Fruit fly (Drosophila melanogaster) whole organism, embryonic: Measurements from ENCODE around the gene sage.

ENCODE experiments used
- CG10979 ChIP-seq: fragments of 200-800 bp; sonication (Bioruptor generic); optimal IDR thresholded peaks from 2 replicates; lab custom pipeline; 2018; ENCODE audit warnings: missing biosample characterization, mild to moderate bottlenecking, missing genetic modification characterization, moderate library complexity
- CG11085 ChIP-seq: fragments of 200-800 bp; sonication (Bioruptor generic); IDR thresholded peaks from 2 replicates; pipeline ENCODE4 v1.3.6; 2022; ENCODE audit warnings: missing biosample characterization, missing genetic modification characterization
- CG12236 ChIP-seq: fragments of 200-800 bp; sonication (Bioruptor generic); optimal IDR thresholded peaks from 2 replicates; lab custom pipeline; 2016; ENCODE audit warnings: missing biosample characterization, missing genetic modification characterization
- CG12299 ChIP-seq: fragments of 200-800 bp; sonication (Bioruptor generic); optimal IDR thresholded peaks from 2 replicates; lab custom pipeline; 2018; ENCODE audit warnings: missing biosample characterization, mild to moderate bottlenecking, missing genetic modification characterization
- CG1233 ChIP-seq: fragments of 200-800 bp; sonication (Bioruptor generic); optimal IDR thresholded peaks from 4 replicates; lab custom pipeline; 2018; ENCODE audit warnings: missing biosample characterization, mild to moderate bottlenecking, missing genetic modification characterization
- CG13894 ChIP-seq: fragments of 200-800 bp; sonication (Bioruptor generic); optimal IDR thresholded peaks from 3 replicates; lab custom pipeline; 2018; ENCODE audit warnings: missing biosample characterization, mild to moderate bottlenecking, missing genetic modification characterization, moderate library complexity
- CG18619 ChIP-seq: fragments of 200-800 bp; sonication (Bioruptor generic); optimal IDR thresholded peaks from 3 replicates; lab custom pipeline; 2017; ENCODE audit warnings: missing biosample characterization, mild to moderate bottlenecking, missing genetic modification characterization
- CG32532 ChIP-seq: fragments of 200-800 bp; sonication (Bioruptor generic); IDR thresholded peaks from 2 replicates; pipeline ENCODE4 v1.3.6; 2022; ENCODE audit warnings: missing biosample characterization, missing genetic modification characterization
- CG33557 ChIP-seq: fragments of 200-800 bp; sonication (Bioruptor generic); optimal IDR thresholded peaks from 2 replicates; lab custom pipeline; 2019; ENCODE audit warnings: missing biosample characterization, mild to moderate bottlenecking, missing genetic modification characterization, moderate library complexity
- CG34376 ChIP-seq: fragments of 200-800 bp; sonication (Bioruptor generic); optimal IDR thresholded peaks from 2 replicates; lab custom pipeline; 2018; ENCODE audit warnings: missing biosample characterization, mild to moderate bottlenecking, missing genetic modification characterization
- CG3847 ChIP-seq: fragments of 200-800 bp; sonication (Bioruptor generic); IDR thresholded peaks from 2 replicates; pipeline ENCODE4 v1.3.6; 2022; ENCODE audit warnings: missing biosample characterization, missing genetic modification characterization
- CG3995 ChIP-seq: fragments of 200-800 bp; sonication (Bioruptor generic); optimal IDR thresholded peaks from 3 replicates; lab custom pipeline; 2016; ENCODE audit warnings: missing biosample characterization, missing genetic modification characterization
- CG6854 ChIP-seq: fragments of 200-800 bp; sonication (Bioruptor generic); optimal IDR thresholded peaks from 3 replicates; lab custom pipeline; 2017; ENCODE audit warnings: missing biosample characterization, mild to moderate bottlenecking, missing genetic modification characterization
- CG7963 ChIP-seq: fragments of 200-800 bp; sonication (Bioruptor generic); IDR thresholded peaks from 3 replicates; pipeline ENCODE4 v1.3.6; 2022; ENCODE audit warnings: missing biosample characterization, missing genetic modification characterization; ENCODE audit not compliant: partially characterized antibody
- CG8765 ChIP-seq: fragments of 200-800 bp; sonication (Bioruptor generic); IDR thresholded peaks from 2 replicates; pipeline ENCODE4 v1.3.6; 2022; ENCODE audit warnings: missing biosample characterization, missing genetic modification characterization
- CG9797 ChIP-seq: fragments of 200-800 bp; sonication (Bioruptor generic); optimal IDR thresholded peaks from 3 replicates; lab custom pipeline; 2018; ENCODE audit warnings: missing biosample characterization, mild to moderate bottlenecking, missing genetic modification characterization
- CrebB ChIP-seq: fragments of 200-800 bp; sonication (Bioruptor generic); optimal IDR thresholded peaks from 3 replicates; lab custom pipeline; 2018; ENCODE audit warnings: missing biosample characterization, mild to moderate bottlenecking, missing genetic modification characterization
- D ChIP-seq, 2 experiments: fragments of 200-800 bp in 1 of 2; fragments of >200 bp in 1 of 2; sonication (Bioruptor generic) in 1 of 2; optimal IDR thresholded peaks; 2 replicates in 1 of 2; 3 replicates in 1 of 2; lab custom pipeline; 2017; ENCODE audit warnings: mild to moderate bottlenecking in 1 of 2, missing biosample characterization in 1 of 2, missing genetic modification characterization in 1 of 2, missing genetic modification reagents in 1 of 2
- Dfd ChIP-seq, 2 experiments: fragments of >200 bp; optimal IDR thresholded peaks; 2 replicates each; lab custom pipeline; 2017; ENCODE audit warnings: missing biosample characterization in 2 of 2, missing genetic modification characterization in 2 of 2
- Dll ChIP-seq: fragments of 200-800 bp; sonication (Bioruptor generic); IDR thresholded peaks from 4 replicates; pipeline ENCODE4 v1.3.6; 2022; ENCODE audit warnings: missing biosample characterization, missing genetic modification characterization; ENCODE audit not compliant: partially characterized antibody
- Fer2 ChIP-seq: fragments of 200-800 bp; sonication (Bioruptor generic); optimal IDR thresholded peaks from 2 replicates; lab custom pipeline; 2018; ENCODE audit warnings: missing biosample characterization, mild to moderate bottlenecking, missing genetic modification characterization, moderate library complexity
- H2.0 ChIP-seq: fragments of 200-800 bp; sonication (Bioruptor generic); IDR thresholded peaks from 2 replicates; pipeline ENCODE4 v1.3.6; 2022; ENCODE audit warnings: missing biosample characterization, missing genetic modification characterization
- MBD-R2 ChIP-seq: fragments of 200-800 bp; sonication (Bioruptor generic); IDR thresholded peaks from 2 replicates; pipeline ENCODE4 v1.3.6; 2022; ENCODE audit warnings: missing biosample characterization, missing genetic modification characterization
- MTF-1 ChIP-seq: fragments of 200-800 bp; sonication (Bioruptor generic); optimal IDR thresholded peaks from 2 replicates; lab custom pipeline; 2018; ENCODE audit warnings: missing biosample characterization, mild to moderate bottlenecking, missing genetic modification characterization, borderline replicate concordance
- Meics ChIP-seq: fragments of 200-800 bp; sonication (Bioruptor generic); optimal IDR thresholded peaks from 2 replicates; lab custom pipeline; 2017; ENCODE audit warnings: missing biosample characterization, mild to moderate bottlenecking, missing genetic modification characterization
- Oaz ChIP-seq: fragments of 200-800 bp; sonication (Bioruptor generic); IDR thresholded peaks from 2 replicates; pipeline ENCODE4 v1.3.6; 2022; ENCODE audit warnings: missing biosample characterization, missing genetic modification characterization
- Sin3A ChIP-seq: fragments of >200 bp; optimal IDR thresholded peaks from 2 replicates; lab custom pipeline; 2018
- Vsx1 ChIP-seq: fragments of 200-800 bp; sonication (Bioruptor generic); optimal IDR thresholded peaks from 2 replicates; lab custom pipeline; 2017; ENCODE audit warnings: missing biosample characterization, mild to moderate bottlenecking, missing genetic modification characterization, missing genetic modification reagents
- Xbp1 ChIP-seq: fragments of 200-800 bp; sonication (Bioruptor generic); optimal IDR thresholded peaks from 3 replicates; lab custom pipeline; 2016; ENCODE audit warnings: missing biosample characterization, mild to moderate bottlenecking, missing genetic modification characterization
- aop ChIP-seq: fragments of 200-800 bp; sonication (Bioruptor generic); IDR thresholded peaks from 2 replicates; pipeline ENCODE4 v1.3.6; 2022; ENCODE audit warnings: missing biosample characterization, missing genetic modification characterization
- ato ChIP-seq: fragments of 200-800 bp; sonication (Bioruptor generic); IDR thresholded peaks from 2 replicates; pipeline ENCODE4 v1.3.6; 2022; ENCODE audit warnings: missing biosample characterization, missing genetic modification characterization; ENCODE audit not compliant: partially characterized antibody
- br ChIP-seq: fragments of >200 bp; optimal IDR thresholded peaks from 2 replicates; lab custom pipeline; 2017
- cad ChIP-seq: fragments of >200 bp; optimal IDR thresholded peaks from 2 replicates; lab custom pipeline; 2017; ENCODE audit warnings: missing biosample characterization, missing genetic modification characterization
- cg ChIP-seq: fragments of 200-800 bp; sonication (Bioruptor generic); optimal IDR thresholded peaks from 3 replicates; lab custom pipeline; 2019; ENCODE audit warnings: missing biosample characterization, mild to moderate bottlenecking, missing genetic modification characterization, moderate library complexity
- cwo ChIP-seq: fragments of 200-800 bp; sonication (Bioruptor generic); optimal IDR thresholded peaks from 3 replicates; lab custom pipeline; 2017; ENCODE audit warnings: missing biosample characterization, missing genetic modification characterization, mild to moderate bottlenecking, moderate library complexity, missing genetic modification reagents
- eve ChIP-seq, 2 experiments: fragments of >200 bp; optimal IDR thresholded peaks; 2 replicates each; lab custom pipeline; 2017; ENCODE audit warnings: missing biosample characterization in 2 of 2, missing genetic modification characterization in 2 of 2
- gfzf ChIP-seq: fragments of 200-800 bp; sonication (Bioruptor generic); optimal IDR thresholded peaks from 2 replicates; lab custom pipeline; 2016; ENCODE audit warnings: missing biosample characterization, mild to moderate bottlenecking, missing genetic modification characterization, moderate library complexity
- gro ChIP-seq: fragments of 200-800 bp; sonication (Bioruptor generic); optimal IDR thresholded peaks from 2 replicates; lab custom pipeline; 2016; ENCODE audit warnings: missing biosample characterization, missing genetic modification characterization
- gt ChIP-seq: fragments of 200-800 bp; sonication (Bioruptor generic); IDR thresholded peaks from 2 replicates; pipeline ENCODE4 v1.3.6; 2022; ENCODE audit warnings: missing biosample characterization, missing genetic modification characterization
- h ChIP-seq: fragments of >200 bp; optimal IDR thresholded peaks from 2 replicates; lab custom pipeline; 2017
- lbe ChIP-seq: fragments of 200-800 bp; sonication (Bioruptor generic); optimal IDR thresholded peaks from 2 replicates; lab custom pipeline; 2016; ENCODE audit warnings: missing biosample characterization, mild to moderate bottlenecking, missing genetic modification characterization
- row ChIP-seq: fragments of 200-800 bp; sonication (Bioruptor generic); IDR thresholded peaks from 3 replicates; pipeline ENCODE4 v1.3.6; 2022; ENCODE audit warnings: missing biosample characterization, missing genetic modification characterization
- scrt ChIP-seq: fragments of 200-800 bp; sonication (Bioruptor generic); optimal IDR thresholded peaks from 2 replicates; lab custom pipeline; 2018; ENCODE audit warnings: missing biosample characterization, mild to moderate bottlenecking, missing genetic modification characterization, moderate library complexity
- sqz ChIP-seq: fragments of 200-800 bp; sonication (Bioruptor generic); optimal IDR thresholded peaks from 3 replicates; lab custom pipeline; 2018; ENCODE audit warnings: missing biosample characterization, mild to moderate bottlenecking, missing genetic modification characterization
- unc-4 ChIP-seq: fragments of 200-800 bp; sonication (Bioruptor generic); IDR thresholded peaks from 2 replicates; pipeline ENCODE4 v1.3.6; 2022; ENCODE audit warnings: missing biosample characterization, missing genetic modification characterization; ENCODE audit not compliant: partially characterized antibody
- unpg ChIP-seq: fragments of 200-800 bp; sonication (Bioruptor generic); optimal IDR thresholded peaks from 3 replicates; lab custom pipeline; 2018; ENCODE audit warnings: missing biosample characterization, mild to moderate bottlenecking, missing genetic modification characterization, moderate library complexity
- z ChIP-seq: fragments of 200-800 bp; sonication (Bioruptor generic); IDR thresholded peaks from 3 replicates; pipeline ENCODE4 v1.3.6; 2022; ENCODE audit warnings: missing biosample characterization, missing genetic modification characterization

sage gene

DNA sequence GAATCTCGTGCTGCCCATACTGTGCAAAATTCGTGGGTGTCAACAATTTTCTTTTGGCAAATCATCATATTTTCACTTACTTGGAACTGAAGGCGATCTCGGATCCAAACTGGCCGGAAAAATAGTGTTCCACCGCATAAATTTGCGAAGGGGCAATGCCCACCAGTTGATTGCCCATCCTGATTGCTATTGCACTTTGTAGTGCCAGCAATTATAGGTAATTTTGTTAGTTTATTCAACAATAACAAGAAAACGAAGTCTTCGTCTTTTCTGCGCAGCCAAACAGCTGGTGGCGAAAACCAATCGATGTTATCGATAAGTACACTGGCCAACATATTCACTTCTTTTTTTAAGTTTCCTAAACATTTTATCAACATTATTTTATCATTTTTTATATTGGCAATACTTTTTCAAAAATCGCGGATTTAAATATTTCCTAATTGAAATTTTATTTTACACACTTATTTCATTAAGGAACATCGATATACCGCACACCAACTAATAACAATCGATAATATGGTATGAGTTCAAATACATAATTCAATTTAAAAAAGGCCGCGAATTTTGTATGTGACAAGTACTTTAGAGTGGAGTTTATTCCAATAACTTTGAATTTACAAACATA, 18.3 kb downstream of the sage start, which contains the start of gene Vps15 (continued):
- TF ChIP-seq cwo (GFP tag; lab: Kevin White, UChicago): peak; percentile 57
- TF ChIP-seq Dll (GFP tag; lab: Robert Waterston, UW): peak; percentile 97
- no peak for TF ChIP-seq D (optimal IDR thresholded peaks at IDR 0.05; lab: Kevin White, UChicago)
- peak; percentile 26 for TF ChIP-seq D (GFP tag; optimal IDR thresholded peaks at IDR 0.05; lab: Kevin White, UChicago)
- no peak for TF ChIP-seq CG6854 (GFP tag; lab: Kevin White, UChicago)
- no peak for TF ChIP-seq br
- TF ChIP-seq CG9797 (GFP tag; lab: Kevin White, UChicago): no peak
- TF ChIP-seq Vsx1 (GFP tag; lab: Kevin White, UChicago): peak; percentile 24
- TF ChIP-seq CG10979 (tag; lab: Kevin White, UChicago): peak; percentile 76
- TF ChIP-seq gro (GFP tag; lab: Kevin White, UChicago): peak; percentile 45
- TF ChIP-seq Sin3A (lab: Kevin White, UChicago): no peak
- peak; percentile 48 for TF ChIP-seq CG3995 (GFP tag; lab: Kevin White, UChicago)
- TF ChIP-seq CG1233: peak; percentile 36
- no peak for TF ChIP-seq z (GFP tag; lab: Robert Waterston, UW)
- TF ChIP-seq, all 482 proteins: peak for 350

DNA sequence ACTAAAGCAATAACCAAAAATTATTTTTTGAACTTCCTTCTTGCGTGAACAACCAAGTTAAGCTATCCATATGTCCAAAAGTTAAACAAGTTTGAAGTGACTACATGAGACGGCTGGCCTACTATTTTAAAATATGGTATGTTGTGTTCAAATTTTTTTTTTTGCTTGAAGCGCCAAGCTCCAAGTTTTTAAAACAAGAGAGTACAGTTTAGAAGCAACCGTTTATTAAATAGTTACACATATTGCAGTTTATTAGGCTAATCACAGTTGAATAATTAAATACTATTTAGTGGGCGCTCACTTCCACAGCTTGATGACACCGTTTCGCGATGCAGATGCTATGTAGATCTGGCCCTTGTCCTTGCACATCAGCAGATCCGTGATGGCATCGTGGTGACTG, 23.4 kb downstream of the sage start, which contains the start of gene D1:
Gene D1, minus strand, starts transcription at position 101 of the 400 bp plus-strand sequence.
- TF ChIP-seq Xbp1 (GFP tag; lab: Kevin White, UChicago) (no peak), CG10979 (tag; lab: Kevin White, UChicago) (no peak), h (lab: Kevin White, UChicago) (no peak)

DNA sequence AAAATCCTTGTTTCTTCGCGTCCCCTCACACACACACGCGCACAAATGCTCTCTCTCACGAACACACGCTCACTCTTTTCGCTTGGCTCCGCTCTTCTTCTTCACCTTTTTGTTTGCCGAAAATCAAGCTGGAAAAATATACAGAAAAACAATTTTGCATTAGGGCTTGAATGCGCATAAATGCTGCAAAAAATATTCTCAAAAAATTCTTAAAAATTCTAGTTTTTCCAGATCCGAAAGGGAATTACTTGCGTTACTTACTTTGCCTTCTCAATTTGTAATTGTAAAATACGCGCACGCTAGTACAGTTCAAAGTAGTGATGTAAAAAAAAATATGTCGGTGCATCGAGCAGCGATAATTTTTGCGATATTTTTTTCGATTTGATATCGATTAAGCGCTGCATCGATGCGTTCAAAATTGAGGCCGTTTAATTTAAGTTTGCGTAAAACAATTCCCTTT, 24.0 kb downstream of the sage start:
- TF ChIP-seq CG12299 (no peak), MTF-1 (GFP tag; lab: Kevin White, UChicago) (no peak), eve (GFP tag; optimal IDR thresholded peaks at IDR 0.05; lab: Kevin White, UChicago) (no peak), CG11085 (no peak), H2.0 (no peak), Meics (GFP tag; lab: Kevin White, UChicago) (no peak), cg (GFP tag; lab: Kevin White, UChicago) (peak; percentile 93), Oaz (no peak), aop (GFP tag; lab: Robert Waterston, UW) (no peak), CG12236 (GFP tag; lab: Kevin White, UChicago) (no peak), unc-4 (GFP tag; lab: Robert Waterston, UW) (peak; percentile 86), cad (GFP tag; lab: Kevin White, UChicago) (no peak), CG33557 (no peak), scrt (GFP tag; lab: Kevin White, UChicago) (no peak), CG8765 (GFP tag; lab: Robert Waterston, UW) (no peak), CG3847 (GFP tag; lab: Robert Waterston, UW) (no peak), unpg (no peak), Fer2 (tag; lab: Kevin White, UChicago) (no peak), CG7963 (GFP tag; lab: Robert Waterston, UW) (peak; percentile 81), lbe (GFP tag; lab: Kevin White, UChicago) (peak; percentile 48), CrebB (tag; lab: Kevin White, UChicago) (no peak), CG32532 (no peak), CG18619 (GFP tag; lab: Kevin White, UChicago) (no peak), gt (no peak), ato (GFP tag; lab: Robert Waterston, UW) (peak; percentile 87), row (GFP tag; lab: Robert Waterston, UW) (peak; percentile 24; the same call in 1 of the 3 replicates), sqz (GFP tag; lab: Kevin White, UChicago) (peak; percentile 69), gfzf (GFP tag; lab: Kevin White, UChicago) (peak; percentile 52), CG13894 (tag; lab: Kevin White, UChicago) (no peak), MBD-R2 (GFP tag; lab: Robert Waterston, UW) (no peak), Dfd (GFP tag; optimal IDR thresholded peaks at IDR 0.05; lab: Kevin White, UChicago) (no peak), CG34376 (GFP tag; lab: Kevin White, UChicago) (peak; percentile 51)
